Worm (Caenorhabditis elegans) whole organism, L3 larva: ENCODE measurements around the gene npr-9.

Experiments
- R02D3.7 ChIP-seq: fragments of 150-350 bp; optimal IDR thresholded peaks from 2 replicates; lab custom pipeline; 2014; ENCODE audit warnings: missing biosample characterization, missing genetic modification characterization
- ZK546.5 ChIP-seq: sonication (generic microtip); optimal IDR thresholded peaks from 2 replicates; lab custom pipeline; 2017; ENCODE audit warnings: missing biosample characterization, missing genetic modification characterization
- aly-2 ChIP-seq: fragments of 150-350 bp; optimal IDR thresholded peaks from 2 replicates; lab custom pipeline; 2014; ENCODE audit warnings: missing biosample characterization, missing genetic modification characterization
- ama-1 ChIP-seq: fragments of 150-350 bp; optimal IDR thresholded peaks from 2 replicates; lab custom pipeline; 2018
- ceh-28 ChIP-seq: fragments of 150-350 bp; optimal IDR thresholded peaks from 2 replicates; lab custom pipeline; 2014; ENCODE audit warnings: missing biosample characterization, missing genetic modification reagents, missing genetic modification characterization
- daf-12 ChIP-seq: fragments of 150-350 bp; optimal IDR thresholded peaks from 2 replicates; lab custom pipeline; 2014; ENCODE audit warnings: missing biosample characterization, missing genetic modification reagents, missing genetic modification characterization
- egl-5 ChIP-seq: fragments of 150-350 bp; optimal IDR thresholded peaks from 2 replicates; lab custom pipeline; 2017; ENCODE audit warnings: missing biosample characterization, missing genetic modification reagents, missing genetic modification characterization, inconsistent platforms
- fkh-10 ChIP-seq: sonication (generic microtip); optimal IDR thresholded peaks from 2 replicates; lab custom pipeline; 2017; ENCODE audit warnings: missing biosample characterization, missing genetic modification reagents, missing genetic modification characterization
- fkh-2 ChIP-seq: fragments of 150-350 bp; optimal IDR thresholded peaks from 2 replicates; lab custom pipeline; 2014; ENCODE audit warnings: missing biosample characterization, missing genetic modification reagents, missing genetic modification characterization
- fos-1 ChIP-seq: fragments of 150-350 bp; optimal IDR thresholded peaks from 2 replicates; lab custom pipeline; 2014; ENCODE audit warnings: missing biosample characterization, missing genetic modification characterization
- hmg-11 ChIP-seq: sonication (generic microtip); optimal IDR thresholded peaks from 2 replicates; lab custom pipeline; 2016; ENCODE audit warnings: missing genetic modification characterization, missing compliant biosample characterization
- jun-1 ChIP-seq: fragments of 150-350 bp; optimal IDR thresholded peaks from 2 replicates; lab custom pipeline; 2014; ENCODE audit warnings: missing biosample characterization, missing genetic modification reagents, missing genetic modification characterization
- lin-15B ChIP-seq: fragments of 150-350 bp; optimal IDR thresholded peaks from 2 replicates; lab custom pipeline; 2014; ENCODE audit warnings: missing biosample characterization, missing genetic modification characterization
- lin-39 ChIP-seq: fragments of 150-350 bp; optimal IDR thresholded peaks from 2 replicates; lab custom pipeline; 2018; ENCODE audit warnings: missing biosample characterization, missing genetic modification reagents, missing genetic modification characterization
- lsy-12 ChIP-seq: sonication (generic microtip); optimal IDR thresholded peaks from 2 replicates; lab custom pipeline; 2016; ENCODE audit warnings: mild to moderate bottlenecking, missing genetic modification characterization, missing compliant biosample characterization
- mdl-1 ChIP-seq: fragments of 150-350 bp; optimal IDR thresholded peaks from 2 replicates; lab custom pipeline; 2014; ENCODE audit warnings: missing biosample characterization, missing genetic modification characterization
- mml-1 ChIP-seq: fragments of 150-350 bp; sonication (generic microtip); optimal IDR thresholded peaks from 3 replicates; lab custom pipeline; 2014; ENCODE audit warnings: missing biosample characterization, missing genetic modification characterization
- nfya-1 ChIP-seq: sonication (generic microtip); optimal IDR thresholded peaks from 2 replicates; lab custom pipeline; 2017; ENCODE audit warnings: missing genetic modification characterization, mild to moderate bottlenecking, missing compliant biosample characterization, antibody characterized with exemption, moderate library complexity; ENCODE audit not compliant: insufficient read depth
- nhr-11 ChIP-seq: fragments of 150-350 bp; optimal IDR thresholded peaks from 2 replicates; lab custom pipeline; 2014; ENCODE audit warnings: missing biosample characterization, missing genetic modification characterization
- nhr-23 ChIP-seq: fragments of 150-350 bp; optimal IDR thresholded peaks from 2 replicates; lab custom pipeline; 2014; ENCODE audit warnings: missing biosample characterization, missing genetic modification reagents, missing genetic modification characterization
- nhr-237 ChIP-seq: fragments of 150-350 bp; optimal IDR thresholded peaks from 2 replicates; lab custom pipeline; 2014; ENCODE audit warnings: missing biosample characterization, missing genetic modification characterization
- nhr-25 ChIP-seq: sonication (generic microtip); optimal IDR thresholded peaks from 2 replicates; lab custom pipeline; 2017; ENCODE audit warnings: missing biosample characterization, missing genetic modification characterization
- nhr-28 ChIP-seq: fragments of 150-350 bp; optimal IDR thresholded peaks from 2 replicates; lab custom pipeline; 2014; ENCODE audit warnings: missing biosample characterization, missing genetic modification characterization
- nhr-43 ChIP-seq: sonication (generic microtip); optimal IDR thresholded peaks from 2 replicates; lab custom pipeline; 2016; ENCODE audit warnings: mild to moderate bottlenecking, missing genetic modification characterization, missing compliant biosample characterization; ENCODE audit not compliant: poor library complexity, severe bottlenecking
- nhr-67 ChIP-seq: fragments of 150-350 bp; optimal IDR thresholded peaks from 2 replicates; lab custom pipeline; 2014; ENCODE audit warnings: missing biosample characterization, missing genetic modification characterization
- nhr-76 ChIP-seq: fragments of 150-350 bp; sonication (generic microtip); optimal IDR thresholded peaks from 5 replicates; lab custom pipeline; 2014; ENCODE audit warnings: missing biosample characterization, missing genetic modification characterization
- nhr-77 ChIP-seq: fragments of 150-350 bp; optimal IDR thresholded peaks from 2 replicates; lab custom pipeline; 2014; ENCODE audit warnings: missing biosample characterization, missing genetic modification characterization
- pha-4 ChIP-seq: fragments of 150-350 bp; optimal IDR thresholded peaks from 2 replicates; lab custom pipeline; 2014; ENCODE audit warnings: missing biosample characterization, missing genetic modification reagents, missing genetic modification characterization
- pqm-1 ChIP-seq: fragments of 150-350 bp; optimal IDR thresholded peaks from 2 replicates; lab custom pipeline; 2017; ENCODE audit warnings: missing biosample characterization, missing genetic modification characterization, inconsistent platforms
- skn-1 ChIP-seq: fragments of 150-350 bp; optimal IDR thresholded peaks from 2 replicates; lab custom pipeline; 2014; ENCODE audit warnings: missing biosample characterization, missing genetic modification characterization
- tbx-2 ChIP-seq: sonication (generic microtip); optimal IDR thresholded peaks from 2 replicates; lab custom pipeline; 2016; ENCODE audit warnings: mild to moderate bottlenecking, missing genetic modification characterization, missing compliant biosample characterization
- unc-39 ChIP-seq: sonication (generic microtip); optimal IDR thresholded peaks from 4 replicates; lab custom pipeline; 2017; ENCODE audit warnings: missing biosample characterization, missing genetic modification characterization
- zag-1 ChIP-seq: fragments of 150-350 bp; optimal IDR thresholded peaks from 2 replicates; lab custom pipeline; 2014; ENCODE audit warnings: missing biosample characterization, missing genetic modification characterization
- ztf-11 ChIP-seq: fragments of 150-350 bp; optimal IDR thresholded peaks from 2 replicates; lab custom pipeline; 2014; ENCODE audit warnings: missing biosample characterization, missing genetic modification characterization
- ztf-4 ChIP-seq: fragments of 150-350 bp; optimal IDR thresholded peaks from 2 replicates; lab custom pipeline; 2014; ENCODE audit warnings: missing biosample characterization, missing genetic modification characterization

Gene npr-9

DNA sequence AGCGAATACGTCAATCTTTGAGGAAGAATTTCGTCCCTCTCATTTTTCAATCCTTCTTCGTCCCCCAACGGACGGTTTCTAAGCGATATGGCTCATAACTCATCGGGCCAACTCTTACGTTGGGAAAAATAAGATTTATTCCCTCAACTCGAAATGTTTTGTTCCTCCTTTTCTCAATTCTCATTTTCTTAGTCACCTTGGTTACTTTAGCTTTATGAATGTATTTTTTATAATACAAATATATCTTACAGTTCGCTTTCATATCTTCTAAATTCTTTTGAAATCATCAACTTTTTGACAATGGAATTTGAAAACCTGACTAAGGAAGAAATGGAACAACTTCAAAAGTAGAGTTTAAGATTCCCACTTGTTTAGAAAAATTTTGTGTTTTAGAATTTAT, at the start of gene npr-9:
Gene npr-9 (plus strand): TSS at position 301 of the 400 bp plus-strand sequence.
- no peak for TF ChIP-seq pha-4
- no peak for TF ChIP-seq nhr-237 (tag; lab: Kevin White, UChicago)
- TF ChIP-seq nhr-77 (tag; lab: Kevin White, UChicago): no peak
- no peak for TF ChIP-seq nhr-11 (tag; lab: Kevin White, UChicago)
- no peak for TF ChIP-seq ceh-28 (tag; lab: Kevin White, UChicago)
- TF ChIP-seq tbx-2 (tag; lab: Kevin White, UChicago): no peak
- no peak for TF ChIP-seq lin-39 (tag; lab: Kevin White, UChicago)
- TF ChIP-seq fkh-10 (GFP tag; lab: Kevin White, UChicago): no peak
- no peak for TF ChIP-seq R02D3.7 (tag; lab: Kevin White, UChicago)
- no peak for TF ChIP-seq unc-39 (tag; lab: Kevin White, UChicago)
- no peak for TF ChIP-seq ZK546.5 (tag; lab: Kevin White, UChicago)
- no peak for TF ChIP-seq mml-1 (tag; lab: Kevin White, UChicago)
- TF ChIP-seq jun-1 (tag; lab: Kevin White, UChicago): no peak
- no peak for TF ChIP-seq ama-1
- TF ChIP-seq hmg-11 (tag; lab: Kevin White, UChicago): no peak
- TF ChIP-seq lin-15B: no peak
- TF ChIP-seq aly-2 (tag; lab: Kevin White, UChicago): no peak
- TF ChIP-seq fos-1 (tag; lab: Kevin White, UChicago): no peak
- no peak for TF ChIP-seq mdl-1 (tag; lab: Kevin White, UChicago)
- TF ChIP-seq egl-5 (tag; lab: Kevin White, UChicago): no peak

DNA sequence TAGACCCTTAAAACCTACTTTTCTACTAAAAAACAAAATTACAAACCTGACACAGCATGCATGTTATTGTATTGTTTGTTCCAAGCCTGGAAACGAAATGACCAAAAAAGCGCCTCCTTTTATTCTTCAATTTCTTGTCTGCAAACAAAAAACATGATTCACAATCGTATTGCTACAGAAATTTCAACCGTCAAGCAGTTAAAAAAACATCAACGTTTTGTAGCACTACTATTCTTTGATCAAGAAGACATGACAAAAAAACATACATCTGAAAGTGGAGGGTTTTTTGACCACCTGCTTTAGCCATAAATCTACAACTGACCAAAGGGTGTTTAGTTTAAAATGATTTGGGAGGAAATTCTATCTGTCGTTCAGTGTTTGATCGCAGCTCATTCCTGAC, 48.4 kb upstream of the npr-9 start, which contains the start of gene F38B2.6:
Gene F38B2.6 (minus strand): TSS at position 101 of the 400 bp plus-strand sequence.
- TF ChIP-seq lin-39 (tag; lab: Kevin White, UChicago) (no peak), mml-1 (tag; lab: Kevin White, UChicago) (no peak), nhr-28 (tag; lab: Kevin White, UChicago) (no peak), lsy-12 (no peak), ztf-11 (tag; lab: Kevin White, UChicago) (no peak), lin-15B (no peak)

DNA sequence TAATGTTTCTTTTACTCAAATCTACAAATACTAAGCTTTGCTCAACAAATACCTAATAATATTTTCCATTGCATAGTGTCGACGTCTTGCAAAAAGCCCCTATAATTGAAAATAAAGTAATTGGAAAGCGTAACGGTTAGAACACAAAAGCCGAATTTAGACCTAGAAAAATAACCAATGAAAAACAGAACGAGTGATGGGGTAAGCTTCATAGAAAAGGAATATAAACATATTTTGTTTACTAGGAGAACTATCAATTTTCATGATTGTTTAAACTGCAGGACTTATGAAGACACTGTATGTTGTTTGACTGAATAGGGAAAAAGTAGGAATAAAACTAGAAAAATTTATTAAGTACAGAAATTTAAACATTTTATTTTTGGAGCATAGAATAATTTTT, 43.3 kb upstream of the npr-9 start, which contains the start of gene F38B2.3:
Gene F38B2.3 (minus strand): TSS at position 101 of the 400 bp plus-strand sequence.
- TF ChIP-seq fkh-10 (GFP tag; lab: Kevin White, UChicago) (no peak), tbx-2 (tag; lab: Kevin White, UChicago) (no peak), nfya-1 (tag; lab: Kevin White, UChicago) (no peak), ztf-4 (no peak), skn-1 (tag; lab: Kevin White, UChicago) (no peak), pqm-1 (tag; lab: Kevin White, UChicago) (no peak), hmg-11 (tag; lab: Kevin White, UChicago) (no peak), daf-12 (tag; lab: Kevin White, UChicago) (no peak), mml-1 (tag; lab: Kevin White, UChicago) (no peak), nhr-67 (tag; lab: Kevin White, UChicago) (no peak), nhr-28 (tag; lab: Kevin White, UChicago) (no peak), fkh-2 (no peak), nhr-23 (tag; lab: Kevin White, UChicago) (no peak), nhr-77 (tag; lab: Kevin White, UChicago) (no peak), nhr-25 (tag; lab: Kevin White, UChicago) (no peak), ceh-28 (tag; lab: Kevin White, UChicago) (no peak), nhr-76 (tag; lab: Kevin White, UChicago) (no peak)

DNA sequence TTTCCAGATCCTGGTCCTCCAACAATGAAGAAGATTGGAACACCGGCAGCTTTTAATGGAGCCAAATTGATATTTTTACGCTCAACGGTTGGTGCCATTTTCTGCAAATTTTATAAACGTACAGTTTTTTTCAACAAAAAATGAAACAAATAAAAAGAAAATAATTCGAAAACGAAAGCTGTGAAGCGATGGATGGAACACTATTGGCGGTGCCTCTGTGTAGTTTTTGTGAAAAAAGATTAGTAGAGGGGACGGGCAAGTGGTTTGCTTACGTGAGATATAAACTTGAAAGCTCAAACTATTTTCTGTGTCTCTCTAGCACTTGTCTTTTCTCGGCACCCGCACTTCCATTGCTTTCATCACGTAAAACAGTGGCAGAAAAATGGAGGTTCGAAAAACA, 41.9 kb upstream of the npr-9 start, which contains the start of gene F38B2.4:
Gene F38B2.4 (minus strand): TSS at position 101 of the 400 bp plus-strand sequence.
- TF ChIP-seq lin-39 (tag; lab: Kevin White, UChicago) (no peak), daf-12 (tag; lab: Kevin White, UChicago) (no peak), nhr-11 (tag; lab: Kevin White, UChicago) (no peak), fos-1 (tag; lab: Kevin White, UChicago) (no peak), nfya-1 (tag; lab: Kevin White, UChicago) (no peak), nhr-76 (tag; lab: Kevin White, UChicago) (no peak), ztf-11 (tag; lab: Kevin White, UChicago) (no peak), nhr-43 (no peak), zag-1 (tag; lab: Kevin White, UChicago) (no peak), skn-1 (tag; lab: Kevin White, UChicago) (no peak), mml-1 (tag; lab: Kevin White, UChicago) (no peak)
